Fruit fly (Drosophila melanogaster): ENCODE results near the gene CG17242.

CG17242 gene

DNA sequence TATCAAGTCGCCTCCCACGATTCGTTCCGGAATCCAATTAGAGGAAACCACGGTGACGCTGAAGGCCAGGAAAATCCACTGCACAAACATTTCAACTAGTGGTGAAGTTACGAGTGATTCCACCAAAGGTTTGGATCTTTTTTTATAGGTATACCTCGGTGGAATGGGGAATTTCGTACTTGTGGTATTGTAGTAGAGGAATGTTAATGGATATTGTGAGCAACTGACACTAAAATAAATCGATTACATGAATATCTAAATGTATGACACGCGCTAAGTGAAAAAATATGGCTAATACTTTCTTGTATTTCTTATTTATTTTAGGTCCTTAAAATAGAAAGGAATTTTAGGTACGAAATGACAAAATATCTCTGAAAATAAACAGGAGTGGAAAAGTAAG is 16.7 kb downstream of the CG17242 start, which contains the start of gene CG17239:
Gene CG17239 (minus strand): TSS at position 101 of the 400 bp plus-strand sequence.
- TF ChIP-seq br (GFP tag; optimal IDR thresholded peaks at IDR 0.05) = no peak
- TF ChIP-seq OdsH (GFP tag; optimal IDR thresholded peaks at IDR 0.05) = no peak

DNA sequence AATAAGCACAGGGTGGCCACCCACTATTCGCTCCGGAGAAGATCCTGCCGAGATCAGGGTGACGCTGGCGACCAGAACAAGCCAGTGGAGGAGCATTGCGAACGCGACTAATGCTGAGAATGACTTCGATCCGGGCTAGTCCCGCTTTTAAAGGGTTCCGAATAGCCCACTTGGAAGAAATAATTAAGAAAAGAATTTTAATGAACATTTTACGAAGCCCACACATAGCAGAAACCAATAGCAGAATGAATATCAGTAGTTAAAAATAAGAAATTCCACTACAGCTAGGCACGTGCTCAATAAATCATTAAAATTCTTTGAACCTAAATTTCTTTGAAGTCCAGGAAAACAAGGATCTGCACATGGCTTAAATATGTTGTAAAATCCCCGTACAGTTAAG is 17.8 kb downstream of the CG17242 start, which contains the start of gene Ser12:
Gene Ser12 (minus strand): TSS at position 101 of the 400 bp plus-strand sequence.
- TF ChIP-seq Dif (GFP tag; optimal IDR thresholded peaks at IDR 0.05; ENCODE audit: partially characterized antibody) (no peak), tai (GFP tag; optimal IDR thresholded peaks at IDR 0.05) (no peak), Hr78 (GFP tag; optimal IDR thresholded peaks at IDR 0.05) (no peak), Rel (GFP tag; optimal IDR thresholded peaks at IDR 0.05) (no peak), Rel (tag; optimal IDR thresholded peaks at IDR 0.05) (no peak), lola (GFP tag; optimal IDR thresholded peaks at IDR 0.05) (no peak), CG9705 (GFP tag; optimal IDR thresholded peaks at IDR 0.05) (no peak), foxo (GFP tag; optimal IDR thresholded peaks at IDR 0.05) (no peak), Dfd (GFP tag; optimal IDR thresholded peaks at IDR 0.05) (no peak), Jra (GFP tag; optimal IDR thresholded peaks at IDR 0.05) (no peak), Vsx2 (GFP tag; optimal IDR thresholded peaks at IDR 0.05; ENCODE audit: partially characterized antibody) (no peak)

DNA sequence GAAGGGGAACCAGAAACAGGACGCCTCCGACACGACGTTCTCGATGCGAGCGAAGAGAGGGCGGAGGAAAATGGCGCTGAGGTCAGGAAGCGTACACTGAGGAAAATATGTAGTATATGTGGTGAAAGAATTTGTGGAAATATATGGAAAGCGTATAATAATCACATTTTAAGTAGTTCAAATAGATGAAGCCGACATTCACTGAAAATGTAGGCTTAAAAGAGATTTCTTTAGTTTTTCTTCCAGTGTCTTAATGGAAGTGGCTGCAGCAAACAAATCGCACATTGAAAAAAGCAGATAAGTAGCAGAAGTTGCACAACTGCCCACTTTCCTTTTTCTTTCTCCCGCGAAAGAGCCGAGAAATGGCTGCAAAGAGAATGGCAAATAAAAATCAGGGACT is 19.4 kb downstream of the CG17242 start:
- no peak for TF ChIP-seq Dfd (GFP tag; optimal IDR thresholded peaks at IDR 0.05)
- TF ChIP-seq jim (GFP tag; optimal IDR thresholded peaks at IDR 0.05) = no peak
- no peak for TF ChIP-seq br (GFP tag; optimal IDR thresholded peaks at IDR 0.05)
- no peak for TF ChIP-seq Hr83 (GFP tag; optimal IDR thresholded peaks at IDR 0.05; ENCODE audit: poor library complexity, severe bottlenecking)
- TF ChIP-seq Sp1 (GFP tag; optimal IDR thresholded peaks at IDR 0.05) = no peak
- no peak for TF ChIP-seq N (GFP tag; optimal IDR thresholded peaks at IDR 0.05)
- TF ChIP-seq ey (GFP tag; optimal IDR thresholded peaks at IDR 0.05) = no peak
- TF ChIP-seq Mio (GFP tag; optimal IDR thresholded peaks at IDR 0.05) = no peak
- no peak for TF ChIP-seq OdsH (GFP tag; optimal IDR thresholded peaks at IDR 0.05)
- TF ChIP-seq Myc (optimal IDR thresholded peaks at IDR 0.05) = no peak
- TF ChIP-seq Dif (GFP tag; optimal IDR thresholded peaks at IDR 0.05; ENCODE audit: partially characterized antibody) = no peak

DNA sequence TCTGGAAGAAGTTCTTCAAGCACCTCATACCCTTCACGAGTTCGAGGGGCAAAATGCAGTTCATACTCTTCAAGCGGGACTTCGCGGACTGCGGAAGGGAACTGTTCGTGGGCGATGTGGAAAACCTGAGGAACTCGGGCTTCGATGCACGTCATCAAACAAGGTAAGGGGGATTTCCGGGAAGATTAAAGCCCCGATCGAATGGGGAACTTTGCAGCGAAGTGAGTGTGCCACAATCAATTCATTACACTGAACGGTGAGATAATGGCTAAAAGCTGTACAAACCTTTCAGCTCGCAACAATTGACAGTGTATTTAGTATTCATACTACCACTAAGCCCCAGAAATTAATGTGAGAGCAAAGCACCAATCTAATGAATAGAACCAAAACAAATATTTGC is 26.2 kb downstream of the CG17242 start:
- TF ChIP-seq sv (GFP tag; optimal IDR thresholded peaks at IDR 0.05) (no peak), rgr (GFP tag; optimal IDR thresholded peaks at IDR 0.05) (no peak), Rel (GFP tag; optimal IDR thresholded peaks at IDR 0.05) (no peak), Rel (tag; optimal IDR thresholded peaks at IDR 0.05) (peak; percentile 91)

DNA sequence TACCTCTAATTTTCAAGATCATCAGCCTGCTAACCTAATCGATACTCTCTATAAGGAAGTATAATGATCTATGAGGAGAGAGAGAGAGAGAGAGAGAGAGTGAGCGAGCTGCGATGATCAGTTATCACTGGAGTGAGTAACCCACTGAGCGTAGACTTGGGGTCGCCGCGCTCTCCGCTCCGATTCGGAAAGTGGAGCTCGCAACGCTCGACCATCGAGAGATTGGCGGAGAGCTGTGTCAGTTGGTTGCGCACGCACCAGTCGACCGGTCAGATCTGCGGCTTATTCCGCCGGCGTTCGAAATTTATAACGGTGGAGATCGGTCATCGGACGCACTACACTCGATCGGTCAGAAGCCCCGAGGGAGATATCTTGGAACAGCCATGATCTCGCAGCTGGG is 26.8 kb downstream of the CG17242 start, which contains the start of gene CG4267:
Gene CG4267 (plus strand): TSS at position 240 of the 400 bp plus-strand sequence.
- peak; percentile 97 for TF ChIP-seq Dif (GFP tag; optimal IDR thresholded peaks at IDR 0.05; ENCODE audit: partially characterized antibody)
- peak; percentile 45 for TF ChIP-seq Hr83 (GFP tag; optimal IDR thresholded peaks at IDR 0.05; ENCODE audit: poor library complexity, severe bottlenecking)
- peak; percentile 11 for TF ChIP-seq h (GFP tag; optimal IDR thresholded peaks at IDR 0.05)
- TF ChIP-seq GATAd (GFP tag; optimal IDR thresholded peaks at IDR 0.05) = no peak
- TF ChIP-seq Vsx2 (GFP tag; optimal IDR thresholded peaks at IDR 0.05; ENCODE audit: partially characterized antibody) = peak; percentile 77
- TF ChIP-seq dl (GFP tag; optimal IDR thresholded peaks at IDR 0.05; ENCODE audit: insufficient read depth in 1 of 2, partially characterized antibody in 2 of 2) = peak; percentile 82 to 92
- no peak for TF ChIP-seq Sp1 (GFP tag; optimal IDR thresholded peaks at IDR 0.05)

DNA sequence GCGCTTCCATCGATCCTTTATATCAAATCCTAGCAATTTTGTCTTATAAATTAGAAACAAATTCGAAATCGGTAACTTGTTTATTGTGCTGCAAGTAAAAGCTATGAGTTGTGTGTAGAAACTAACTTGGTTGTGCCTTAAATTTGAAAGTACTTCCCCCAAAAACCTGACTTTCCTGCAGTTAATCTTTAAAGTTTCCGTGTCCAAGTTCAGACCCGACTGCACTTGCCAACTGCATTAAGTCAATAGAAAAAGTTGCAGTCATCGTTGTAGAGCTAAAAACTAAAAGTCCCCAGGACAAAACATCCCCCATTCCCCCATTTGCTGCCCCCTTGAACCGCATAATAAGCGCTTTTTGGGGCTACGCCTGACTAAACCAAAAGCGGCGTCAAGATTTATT is 28.4 kb downstream of the CG17242 start, which contains the start of gene Tengl1:
Gene Tengl1 (minus strand): TSS at position 101 of the 400 bp plus-strand sequence.
- no peak for TF ChIP-seq ey (GFP tag; optimal IDR thresholded peaks at IDR 0.05)

DNA sequence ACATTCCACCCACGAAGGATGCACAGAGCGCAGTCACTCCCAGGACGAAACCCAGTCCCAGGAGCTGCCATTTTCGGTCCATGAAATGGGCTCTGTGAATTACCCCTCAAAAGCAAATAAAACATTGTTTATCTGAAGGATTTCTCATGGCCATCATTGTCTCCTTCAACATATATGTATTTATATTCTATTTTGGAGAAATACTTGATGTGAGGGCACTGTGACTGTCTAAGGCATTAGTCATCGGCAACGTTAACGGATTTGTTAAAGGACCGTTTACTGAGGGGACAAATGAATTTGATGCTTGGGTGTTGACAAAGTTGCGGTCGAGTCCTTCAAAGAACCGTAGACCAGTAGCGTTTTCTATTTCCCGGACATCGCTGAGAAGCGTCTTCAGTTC is 29.7 kb downstream of the CG17242 start, which contains the start of gene Tengl2:
Gene Tengl2 (minus strand): TSS at position 101 of the 400 bp plus-strand sequence.
- TF ChIP-seq fru (GFP tag; optimal IDR thresholded peaks at IDR 0.05) = no peak
- no peak for TF ChIP-seq OdsH (GFP tag; optimal IDR thresholded peaks at IDR 0.05)
- TF ChIP-seq psq (GFP tag; optimal IDR thresholded peaks at IDR 0.05) = no peak
- TF ChIP-seq usp (GFP tag; optimal IDR thresholded peaks at IDR 0.05) = no peak
- TF ChIP-seq Abd-B (GFP tag; optimal IDR thresholded peaks at IDR 0.05) = no peak
- TF ChIP-seq woc (GFP tag; optimal IDR thresholded peaks at IDR 0.05) = no peak
- TF ChIP-seq ey (GFP tag; optimal IDR thresholded peaks at IDR 0.05) = no peak
- TF ChIP-seq GATAd (GFP tag; optimal IDR thresholded peaks at IDR 0.05) = no peak
- no peak for TF ChIP-seq Dif (GFP tag; optimal IDR thresholded peaks at IDR 0.05; ENCODE audit: partially characterized antibody)
- TF ChIP-seq foxo (GFP tag; optimal IDR thresholded peaks at IDR 0.05) = no peak
- TF ChIP-seq dl (GFP tag; optimal IDR thresholded peaks at IDR 0.05; ENCODE audit: insufficient read depth in 1 of 2, partially characterized antibody in 2 of 2) = no peak
- TF ChIP-seq Sp1 (GFP tag; optimal IDR thresholded peaks at IDR 0.05) = no peak
- no peak for TF ChIP-seq tai (GFP tag; optimal IDR thresholded peaks at IDR 0.05)
- TF ChIP-seq Jra (GFP tag; optimal IDR thresholded peaks at IDR 0.05) = no peak
- no peak for TF ChIP-seq rgr (GFP tag; optimal IDR thresholded peaks at IDR 0.05)
- no peak for TF ChIP-seq CG32264 (GFP tag; optimal IDR thresholded peaks at IDR 0.05)
- TF ChIP-seq Mio (GFP tag; optimal IDR thresholded peaks at IDR 0.05) = no peak
- no peak for TF ChIP-seq jim (GFP tag; optimal IDR thresholded peaks at IDR 0.05)
- no peak for TF ChIP-seq sage (GFP tag; optimal IDR thresholded peaks at IDR 0.05)
- TF ChIP-seq Dfd (GFP tag; optimal IDR thresholded peaks at IDR 0.05) = no peak

Measured in whole organism, wandering third instar larva.